Fruit fly (Drosophila melanogaster): ENCODE data around the gene ine.

Gene ine

dm6 chr2L:4440881-4441737, 35.7 kb downstream of the ine start, which contains the start of gene CG15431 (continued):
- TF ChIP-seq Spps (tag; optimal IDR thresholded peaks at IDR 0.05) (no peak), CG17328 (GFP tag; IDR thresholded peaks at IDR 0.05) (0 out of 2 replicates have a peak, but pooled peaks have one; percentile 36), ab (GFP tag; optimal IDR thresholded peaks at IDR 0.05) (no peak), Hr78 (GFP tag; optimal IDR thresholded peaks at IDR 0.05) (no peak), oc (tag; optimal IDR thresholded peaks at IDR 0.05) (no peak), caup (GFP tag; optimal IDR thresholded peaks at IDR 0.05; ENCODE audit: severe bottlenecking) (peak; percentile 70), slbo (GFP tag; IDR thresholded peaks at IDR 0.05) (peak; percentile 78), NfI (GFP tag; optimal IDR thresholded peaks at IDR 0.05) (peak; percentile 67), CG34422 (GFP tag; IDR thresholded peaks at IDR 0.05) (0 out of 3 replicates have a peak, but pooled peaks have one; percentile 47), CG10431 (GFP tag; optimal IDR thresholded peaks at IDR 0.05) (no peak), ind (GFP tag; optimal IDR thresholded peaks at IDR 0.05) (peak; percentile 50), Optix (GFP tag; IDR thresholded peaks at IDR 0.05) (0 out of 3 replicates have a peak, but pooled peaks have one; percentile 50), sisA (GFP tag; IDR thresholded peaks at IDR 0.05) (peak; percentile 59), crol (GFP tag; IDR thresholded peaks at IDR 0.05) (no peak), CG31224 (GFP tag; IDR thresholded peaks at IDR 0.05) (peak; percentile 37; the same call in 1 of the 2 replicates), chinmo (GFP tag; IDR thresholded peaks at IDR 0.05; ENCODE audit: partially characterized antibody) (0 out of 4 replicates have a peak, but pooled peaks have one; percentile 34), bsh (GFP tag; optimal IDR thresholded peaks at IDR 0.05) (no peak), trem (tag; optimal IDR thresholded peaks at IDR 0.05) (no peak), Xbp1 (GFP tag; optimal IDR thresholded peaks at IDR 0.05) (peak; percentile 65), CG11723 (GFP tag; optimal IDR thresholded peaks at IDR 0.05) (peak; percentile 53), Sin3A (optimal IDR thresholded peaks at IDR 0.05) (no peak), tgo (GFP tag; IDR thresholded peaks at IDR 0.05) (peak; percentile 50; the same call in 2 of the 3 replicates), CG9727 (GFP tag; optimal IDR thresholded peaks at IDR 0.05) (peak; percentile 44), Atf3 (GFP tag; optimal IDR thresholded peaks at IDR 0.05) (no peak), CG32532 (GFP tag; IDR thresholded peaks at IDR 0.05) (peak; percentile 76), ftz-f1 (GFP tag; optimal IDR thresholded peaks at IDR 0.05) (peak; percentile 5), Asciz (GFP tag; optimal IDR thresholded peaks at IDR 0.05) (peak; percentile 44), CG32767 (GFP tag; IDR thresholded peaks at IDR 0.05) (peak; percentile 58), dimm (GFP tag; IDR thresholded peaks at IDR 0.05) (no peak), Aef1 (GFP tag; IDR thresholded peaks at IDR 0.05) (peak; percentile 46; the same call in 2 of the 3 replicates), hb (GFP tag; IDR thresholded peaks at IDR 0.05; ENCODE audit: partially characterized antibody) (no peak), CG6791 (GFP tag; IDR thresholded peaks at IDR 0.05; ENCODE audit: partially characterized antibody) (no peak), Taf1 (GFP tag; IDR thresholded peaks at IDR 0.05) (peak; percentile 46; the same call in 1 of the 2 replicates), zfh1 (GFP tag; IDR thresholded peaks at IDR 0.05) (peak; percentile 40; the same call in 1 of the 3 replicates), CG8089 (GFP tag; optimal IDR thresholded peaks at IDR 0.05) (no peak), dpn (GFP tag; optimal IDR thresholded peaks at IDR 0.05) (peak; percentile 47), CG14441 (GFP tag; IDR thresholded peaks at IDR 0.05) (peak; percentile 60), CG10654 (GFP tag; optimal IDR thresholded peaks at IDR 0.05) (peak; percentile 43), CG6765 (GFP tag; optimal IDR thresholded peaks at IDR 0.05) (no peak), CG10959 (GFP tag; IDR thresholded peaks at IDR 0.05) (no peak), CG17829 (tag; optimal IDR thresholded peaks at IDR 0.05) (no peak), Doc2 (GFP tag; IDR thresholded peaks at IDR 0.05) (no peak), HHEX (GFP tag; optimal IDR thresholded peaks at IDR 0.05) (peak; percentile 66), Ptx1 (GFP tag; IDR thresholded peaks at IDR 0.05) (peak; percentile 75), CG1529 (GFP tag; optimal IDR thresholded peaks at IDR 0.05) (no peak), Ada2b (GFP tag; IDR thresholded peaks at IDR 0.05) (peak; percentile 55; the same call in 1 of the 2 replicates), CG7839 (tag; optimal IDR thresholded peaks at IDR 0.05) (peak; percentile 61), CG11085 (GFP tag; IDR thresholded peaks at IDR 0.05) (no peak), Kr (GFP tag; optimal IDR thresholded peaks at IDR 0.05) (no peak)
